Fruit fly (Drosophila melanogaster): ENCODE results near the gene sNPF-R.

- TF ChIP-seq cic (GFP tag; optimal IDR thresholded peaks at IDR 0.05), result no peak
- no peak for TF ChIP-seq kay (GFP tag; ENCODE audit: borderline replicate concordance)
- no peak for TF ChIP-seq Clk (GFP tag; optimal IDR thresholded peaks at IDR 0.05)
- TF ChIP-seq Hr96 (GFP tag; optimal IDR thresholded peaks at IDR 0.05), result no peak
- TF ChIP-seq tj (GFP tag; optimal IDR thresholded peaks at IDR 0.05), result no peak
- TF ChIP-seq CG5204 (GFP tag; optimal IDR thresholded peaks at IDR 0.05), result no peak
- no peak for TF ChIP-seq toe (GFP tag; optimal IDR thresholded peaks at IDR 0.05)
- no peak for TF ChIP-seq CG7101 (tag; optimal IDR thresholded peaks at IDR 0.05)
- TF ChIP-seq pad (GFP tag; optimal IDR thresholded peaks at IDR 0.05), result no peak
- no peak for TF ChIP-seq Mnt (GFP tag; optimal IDR thresholded peaks at IDR 0.05)
- no peak for TF ChIP-seq Crg-1 (GFP tag; optimal IDR thresholded peaks at IDR 0.05)
- TF ChIP-seq CG12768 (GFP tag; optimal IDR thresholded peaks at IDR 0.05), result no peak
- no peak for TF ChIP-seq bab1 (GFP tag; optimal IDR thresholded peaks at IDR 0.05)
- TF ChIP-seq CG33017 (tag; optimal IDR thresholded peaks at IDR 0.05), result no peak
Observed at dm6 chr3L:20126106-20126505, 37.3 kb upstream of the sNPF-R start.
